Fruit fly (Drosophila melanogaster) whole organism, embryonic: ENCODE data around the gene CG11560.

Experiments
- B-H2 ChIP-seq: fragments of 200-800 bp; sonication (Bioruptor generic); optimal IDR thresholded peaks from 2 replicates; lab custom pipeline; 2018; ENCODE audit warnings: missing biosample characterization, mild to moderate bottlenecking, missing genetic modification characterization
- CG10959 ChIP-seq: fragments of 200-800 bp; sonication (Bioruptor generic); IDR thresholded peaks from 2 replicates; pipeline ENCODE4 v1.3.6; 2022; ENCODE audit warnings: missing biosample characterization, missing genetic modification characterization
- CG11085 ChIP-seq: fragments of 200-800 bp; sonication (Bioruptor generic); IDR thresholded peaks from 2 replicates; pipeline ENCODE4 v1.3.6; 2022; ENCODE audit warnings: missing biosample characterization, missing genetic modification characterization
- CG11696 ChIP-seq: fragments of 200-800 bp; sonication (Bioruptor generic); IDR thresholded peaks from 2 replicates; pipeline ENCODE4 v1.3.6; 2022; ENCODE audit warnings: missing biosample characterization, missing genetic modification characterization
- CG1233 ChIP-seq: fragments of 200-800 bp; sonication (Bioruptor generic); optimal IDR thresholded peaks from 4 replicates; lab custom pipeline; 2018; ENCODE audit warnings: missing biosample characterization, mild to moderate bottlenecking, missing genetic modification characterization
- CG14014 ChIP-seq: fragments of 200-800 bp; sonication (Bioruptor generic); IDR thresholded peaks from 2 replicates; pipeline ENCODE4 v1.3.6; 2022; ENCODE audit warnings: missing biosample characterization, missing genetic modification characterization
- CG15514 ChIP-seq: fragments of 200-800 bp; sonication (Bioruptor generic); optimal IDR thresholded peaks from 3 replicates; lab custom pipeline; 2017; ENCODE audit warnings: missing biosample characterization, missing genetic modification characterization, mild to moderate bottlenecking, moderate library complexity, missing genetic modification reagents
- CG15601 ChIP-seq: fragments of 200-800 bp; sonication (Bioruptor generic); optimal IDR thresholded peaks from 3 replicates; lab custom pipeline; 2019; ENCODE audit warnings: missing biosample characterization, mild to moderate bottlenecking, missing genetic modification characterization, moderate library complexity
- CG1602 ChIP-seq: fragments of 200-800 bp; sonication (Bioruptor generic); optimal IDR thresholded peaks from 3 replicates; lab custom pipeline; 2016; ENCODE audit warnings: missing biosample characterization, missing genetic modification characterization
- CG16813 ChIP-seq: fragments of 200-800 bp; sonication (Bioruptor generic); IDR thresholded peaks from 3 replicates; pipeline ENCODE4 v1.3.6; 2022; ENCODE audit warnings: missing biosample characterization, missing genetic modification characterization; ENCODE audit not compliant: partially characterized antibody
- CG17612 ChIP-seq: fragments of 200-800 bp; sonication (Bioruptor generic); IDR thresholded peaks from 2 replicates; pipeline ENCODE4 v1.3.6; 2022; ENCODE audit warnings: missing biosample characterization, missing genetic modification characterization
- CG2712 ChIP-seq: fragments of 200-800 bp; optimal IDR thresholded peaks from 3 replicates; lab custom pipeline; 2019; ENCODE audit warnings: missing biosample characterization, mild to moderate bottlenecking, missing genetic modification characterization, moderate library complexity
- CG31224 ChIP-seq: fragments of 200-800 bp; sonication (Bioruptor generic); IDR thresholded peaks from 2 replicates; pipeline ENCODE4 v1.3.6; 2022; ENCODE audit warnings: missing biosample characterization, missing genetic modification characterization
- CG3726 ChIP-seq: fragments of 200-800 bp; sonication (Bioruptor generic); IDR thresholded peaks from 3 replicates; pipeline ENCODE4, ENCODE4 v1.3.6; 2022; ENCODE audit warnings: missing biosample characterization, missing genetic modification characterization
- CG42726 ChIP-seq: fragments of 200-800 bp; sonication (Bioruptor generic); IDR thresholded peaks from 2 replicates; pipeline ENCODE4 v1.3.6; 2022; ENCODE audit warnings: missing biosample characterization, missing genetic modification characterization; ENCODE audit not compliant: partially characterized antibody
- CG6683 ChIP-seq: fragments of 200-800 bp; sonication (Bioruptor generic); optimal IDR thresholded peaks from 2 replicates; lab custom pipeline; 2017; ENCODE audit warnings: missing biosample characterization, mild to moderate bottlenecking, missing genetic modification characterization, missing genetic modification reagents
- CG6791 ChIP-seq: fragments of 200-800 bp; sonication (Bioruptor generic); IDR thresholded peaks from 3 replicates; pipeline ENCODE4 v1.3.6; 2022; ENCODE audit warnings: missing biosample characterization, missing genetic modification characterization; ENCODE audit not compliant: partially characterized antibody
- CG7839 ChIP-seq: fragments of 200-800 bp; sonication (Bioruptor generic); optimal IDR thresholded peaks from 3 replicates; lab custom pipeline; 2018; ENCODE audit warnings: missing biosample characterization, mild to moderate bottlenecking, missing genetic modification characterization, moderate library complexity
- CG8290 ChIP-seq, 3 experiments: fragments of 200-800 bp; sonication (Bioruptor generic); optimal IDR thresholded peaks; 2 replicates each; lab custom pipeline; 2016 to 2019; ENCODE audit warnings: missing biosample characterization in 3 of 3, missing genetic modification characterization in 3 of 3, mild to moderate bottlenecking in 2 of 3, moderate library complexity in 1 of 3
- CG9215 ChIP-seq: fragments of 200-800 bp; sonication (Bioruptor generic); IDR thresholded peaks from 2 replicates; pipeline ENCODE4 v1.3.6; 2022; ENCODE audit warnings: missing biosample characterization, missing genetic modification characterization
- Dp ChIP-seq: fragments of 200-800 bp; sonication (Bioruptor generic); optimal IDR thresholded peaks from 2 replicates; lab custom pipeline; 2018; ENCODE audit warnings: missing biosample characterization, mild to moderate bottlenecking, missing genetic modification characterization, moderate library complexity
- Elba2 ChIP-seq: fragments of 200-800 bp; sonication (Bioruptor generic); optimal IDR thresholded peaks from 3 replicates; lab custom pipeline; 2016; ENCODE audit warnings: missing biosample characterization, missing genetic modification characterization
- H15 ChIP-seq: fragments of 200-800 bp; sonication (Bioruptor generic); IDR thresholded peaks from 3 replicates; pipeline ENCODE4 v1.3.6; 2022; ENCODE audit warnings: missing biosample characterization, missing genetic modification characterization
- Hr78 ChIP-seq, 2 experiments: fragments of 200-800 bp in 1 of 2; fragments of >200 bp in 1 of 2; sonication (Bioruptor generic) in 1 of 2; optimal IDR thresholded peaks; 2 replicates each; lab custom pipeline; 2017 to 2019; ENCODE audit warnings: missing biosample characterization in 2 of 2, missing genetic modification characterization in 2 of 2, mild to moderate bottlenecking in 1 of 2, moderate library complexity in 1 of 2
- Hsf ChIP-seq: fragments of 200-800 bp; sonication (Bioruptor generic); optimal IDR thresholded peaks from 3 replicates; lab custom pipeline; 2016; ENCODE audit warnings: missing biosample characterization, missing genetic modification characterization
- Med ChIP-seq: fragments of 200-800 bp; sonication (Bioruptor generic); peaks from one replicate; lab custom pipeline; 2016; ENCODE audit warnings: missing biosample characterization, missing genetic modification characterization, mild to moderate bottlenecking, inconsistent platforms, moderate library complexity
- Mrtf ChIP-seq: fragments of 200-800 bp; sonication (Bioruptor generic); IDR thresholded peaks from 3 replicates; pipeline ENCODE4 v1.3.6; 2022; ENCODE audit warnings: missing biosample characterization, missing genetic modification characterization
- Optix ChIP-seq: fragments of 200-800 bp; sonication (Bioruptor generic); IDR thresholded peaks from 3 replicates; pipeline ENCODE4 v1.3.6; 2022; ENCODE audit warnings: missing biosample characterization, missing genetic modification characterization
- Ptx1 ChIP-seq: fragments of 200-800 bp; sonication (Bioruptor generic); IDR thresholded peaks from 2 replicates; pipeline ENCODE4 v1.3.6; 2022; ENCODE audit warnings: missing biosample characterization, missing genetic modification characterization
- Sox102F ChIP-seq: fragments of 200-800 bp; sonication (Bioruptor generic); optimal IDR thresholded peaks from 2 replicates; lab custom pipeline; 2018; ENCODE audit warnings: missing biosample characterization, mild to moderate bottlenecking, missing genetic modification characterization, moderate library complexity
- Tbp ChIP-seq: fragments of >200 bp; optimal IDR thresholded peaks from 2 replicates; lab custom pipeline; 2018; ENCODE audit warnings: missing biosample characterization, missing genetic modification characterization
- Trl ChIP-seq, 3 experiments: fragments of >200 bp in 2 of 3; fragments of 200-800 bp in 1 of 3; sonication (Bioruptor generic) in 1 of 3; optimal IDR thresholded peaks; 2 replicates in 1 of 3; 3 replicates in 2 of 3; lab custom pipeline; 2016 to 2017; ENCODE audit warnings: missing biosample characterization in 1 of 3, missing genetic modification characterization in 1 of 3
- aop ChIP-seq: fragments of 200-800 bp; sonication (Bioruptor generic); IDR thresholded peaks from 2 replicates; pipeline ENCODE4 v1.3.6; 2022; ENCODE audit warnings: missing biosample characterization, missing genetic modification characterization
- cg ChIP-seq: fragments of 200-800 bp; sonication (Bioruptor generic); optimal IDR thresholded peaks from 3 replicates; lab custom pipeline; 2019; ENCODE audit warnings: missing biosample characterization, mild to moderate bottlenecking, missing genetic modification characterization, moderate library complexity
- corto ChIP-seq: fragments of 200-800 bp; sonication (Bioruptor generic); optimal IDR thresholded peaks from 2 replicates; lab custom pipeline; 2016; ENCODE audit warnings: missing biosample characterization, mild to moderate bottlenecking, missing genetic modification characterization, moderate library complexity
- crol ChIP-seq: fragments of 200-800 bp; sonication (Bioruptor generic); IDR thresholded peaks from 2 replicates; pipeline ENCODE4 v1.3.6; 2022; ENCODE audit warnings: missing biosample characterization, missing genetic modification characterization
- gcm2 ChIP-seq: fragments of 200-800 bp; sonication (Bioruptor generic); optimal IDR thresholded peaks from 2 replicates; lab custom pipeline; 2016; ENCODE audit warnings: missing biosample characterization, missing genetic modification characterization
- gfzf ChIP-seq: fragments of 200-800 bp; sonication (Bioruptor generic); optimal IDR thresholded peaks from 2 replicates; lab custom pipeline; 2016; ENCODE audit warnings: missing biosample characterization, mild to moderate bottlenecking, missing genetic modification characterization, moderate library complexity
- kni ChIP-seq: fragments of 200-800 bp; sonication (Bioruptor generic); optimal IDR thresholded peaks from 3 replicates; lab custom pipeline; 2017; ENCODE audit warnings: mild to moderate bottlenecking, missing biosample characterization, missing genetic modification reagents, missing genetic modification characterization
- luna ChIP-seq: fragments of 200-800 bp; sonication (Bioruptor generic); optimal IDR thresholded peaks from 2 replicates; lab custom pipeline; 2016; ENCODE audit warnings: missing biosample characterization, missing genetic modification characterization
- nom ChIP-seq: fragments of 200-800 bp; sonication (Bioruptor generic); optimal IDR thresholded peaks from 2 replicates; lab custom pipeline; 2017; ENCODE audit warnings: missing biosample characterization, missing genetic modification characterization, mild to moderate bottlenecking, moderate library complexity, missing genetic modification reagents
- pb ChIP-seq: fragments of 200-800 bp; sonication (Bioruptor generic); optimal IDR thresholded peaks from 3 replicates; lab custom pipeline; 2016; ENCODE audit warnings: missing biosample characterization, missing genetic modification characterization
- pho ChIP-seq: fragments of 200-800 bp; sonication (Bioruptor generic); optimal IDR thresholded peaks from 2 replicates; lab custom pipeline; 2016; ENCODE audit warnings: missing biosample characterization, missing genetic modification characterization
- sens-2 ChIP-seq: fragments of 200-800 bp; sonication (Bioruptor generic); IDR thresholded peaks from 2 replicates; pipeline ENCODE4 v1.3.6; 2022; ENCODE audit warnings: missing biosample characterization, missing genetic modification characterization
- sim ChIP-seq: fragments of 200-800 bp; sonication (Bioruptor generic); IDR thresholded peaks from 2 replicates; pipeline ENCODE4 v1.3.6; 2022; ENCODE audit warnings: missing biosample characterization, missing genetic modification characterization
- slbo ChIP-seq: fragments of 200-800 bp; sonication (Bioruptor generic); IDR thresholded peaks from 2 replicates; pipeline ENCODE4 v1.3.6; 2022; ENCODE audit warnings: missing biosample characterization, missing genetic modification characterization
- stwl ChIP-seq: fragments of 200-800 bp; sonication (Bioruptor generic); optimal IDR thresholded peaks from 3 replicates; lab custom pipeline; 2018; ENCODE audit warnings: missing biosample characterization, mild to moderate bottlenecking, missing genetic modification characterization, moderate library complexity
- tgo ChIP-seq: fragments of 200-800 bp; sonication (Bioruptor generic); IDR thresholded peaks from 3 replicates; pipeline ENCODE4 v1.3.6; 2022; ENCODE audit warnings: missing biosample characterization, missing genetic modification characterization
- tin ChIP-seq: fragments of 200-800 bp; sonication (Bioruptor generic); optimal IDR thresholded peaks from 3 replicates; lab custom pipeline; 2016; ENCODE audit warnings: missing biosample characterization, missing genetic modification characterization
- tio ChIP-seq: fragments of 200-800 bp; sonication (Bioruptor generic); optimal IDR thresholded peaks from 2 replicates; lab custom pipeline; 2017; ENCODE audit warnings: missing biosample characterization, missing genetic modification characterization, inconsistent platforms

CG11560 gene

dm6 chr3L:12136630-12137029 is 16.8 kb downstream of the CG11560 start, which contains the start of the genes CG5645 and Atg12 (continued):
- TF ChIP-seq CG8290 (GFP tag; optimal IDR thresholded peaks at IDR 0.05; lab: Kevin White, UChicago) = no peak
- TF ChIP-seq CG8290 (tag; optimal IDR thresholded peaks at IDR 0.05; lab: Kevin White, UChicago) = no peak
- no peak for TF ChIP-seq Elba2
- TF ChIP-seq CG7839 = peak; percentile 54
- peak; percentile 63 for TF ChIP-seq Sox102F (GFP tag; lab: Kevin White, UChicago)
- TF ChIP-seq CG11696 (GFP tag; lab: Robert Waterston, UW) = no peak
- TF ChIP-seq CG2712 (tag; lab: Kevin White, UChicago) = peak; percentile 80
- TF ChIP-seq CG16813 (GFP tag; lab: Robert Waterston, UW) = peak; percentile 74
- no peak for TF ChIP-seq CG31224 (GFP tag; lab: Robert Waterston, UW)
- TF ChIP-seq cg (GFP tag; lab: Kevin White, UChicago) = no peak
- TF ChIP-seq H15 (GFP tag; lab: Robert Waterston, UW) = no peak; the same call in 2 of the 3 replicates
- TF ChIP-seq sim (GFP tag; lab: Robert Waterston, UW) = no peak
- TF ChIP-seq CG3726 (GFP tag; lab: Robert Waterston, UW) = no peak
- no peak for TF ChIP-seq crol (GFP tag; lab: Robert Waterston, UW)
- TF ChIP-seq Tbp (GFP tag; lab: Kevin White, UChicago) = no peak
- peak; percentile 65; the same call in 2 of the 3 replicates for TF ChIP-seq tgo (GFP tag; lab: Robert Waterston, UW)
- TF ChIP-seq sens-2 = no peak
- no peak for TF ChIP-seq CG6683
- TF ChIP-seq gfzf (GFP tag; lab: Kevin White, UChicago) = peak; percentile 1
- peak; percentile 56 for TF ChIP-seq stwl
- no peak for TF ChIP-seq CG17612
- TF ChIP-seq aop (GFP tag; lab: Robert Waterston, UW) = no peak
- peak; percentile 21 for TF ChIP-seq nom (GFP tag; lab: Kevin White, UChicago)
- TF ChIP-seq tin (GFP tag; lab: Kevin White, UChicago) = peak; percentile 79
- peak; percentile 8 for TF ChIP-seq tio
- TF ChIP-seq Dp (GFP tag; lab: Kevin White, UChicago) = peak; percentile 2
- TF ChIP-seq corto (GFP tag; lab: Kevin White, UChicago) = peak; percentile 54
- no peak for TF ChIP-seq Med (GFP tag; lab: Kevin White, UChicago)
- TF ChIP-seq Mrtf (GFP tag; lab: Robert Waterston, UW) = no peak
- TF ChIP-seq kni (GFP tag; lab: Kevin White, UChicago) = no peak
- TF ChIP-seq pho (GFP tag; lab: Kevin White, UChicago) = no peak
- TF ChIP-seq pb (GFP tag; lab: Kevin White, UChicago) = no peak
- TF ChIP-seq CG11085 (GFP tag; lab: Robert Waterston, UW) = no peak
- TF ChIP-seq CG9215 = peak; percentile 33; the same call in 1 of the 2 replicates
- TF ChIP-seq B-H2 (GFP tag; lab: Kevin White, UChicago) = peak; percentile 54
- peak; percentile 73 for TF ChIP-seq CG15514 (GFP tag; lab: Kevin White, UChicago)
- TF ChIP-seq CG6791 (GFP tag; lab: Robert Waterston, UW) = peak; percentile 40; the same call in 1 of the 3 replicates
- TF ChIP-seq CG1602 (GFP tag; lab: Kevin White, UChicago) = peak; percentile 5
- peak; percentile 73 for TF ChIP-seq Ptx1 (GFP tag; lab: Robert Waterston, UW)
- no peak for TF ChIP-seq luna (GFP tag; lab: Kevin White, UChicago)
- TF ChIP-seq Optix (GFP tag; lab: Robert Waterston, UW) = no peak
- TF ChIP-seq CG15601 (tag; lab: Kevin White, UChicago) = peak; percentile 16
- no peak for TF ChIP-seq Hr78 (GFP tag; optimal IDR thresholded peaks at IDR 0.05; lab: Kevin White, UChicago)
- no peak for TF ChIP-seq CG10959
- TF ChIP-seq Trl (optimal IDR thresholded peaks at IDR 0.05; lab: Kevin White, UChicago) = no peak
- TF ChIP-seq Trl (GFP tag; optimal IDR thresholded peaks at IDR 0.05; lab: Kevin White, UChicago) = no peak
- TF ChIP-seq gcm2 (GFP tag; lab: Kevin White, UChicago) = no peak
- no peak; the same call in 1 of the 2 replicates for TF ChIP-seq CG42726
- peak; percentile 25; the same call in 1 of the 2 replicates for TF ChIP-seq CG14014 (GFP tag; lab: Robert Waterston, UW)
- peak; percentile 78 for TF ChIP-seq slbo (GFP tag; lab: Robert Waterston, UW)
- no peak for TF ChIP-seq CG1233
- TF ChIP-seq Hsf (GFP tag; lab: Kevin White, UChicago) = peak; percentile 4
